Fruit fly (Drosophila melanogaster): ENCODE results near the gene b.
A peak's percentile ranks its signal among the peaks of the same experiment; 100 is the strongest.

The b gene

DNA sequence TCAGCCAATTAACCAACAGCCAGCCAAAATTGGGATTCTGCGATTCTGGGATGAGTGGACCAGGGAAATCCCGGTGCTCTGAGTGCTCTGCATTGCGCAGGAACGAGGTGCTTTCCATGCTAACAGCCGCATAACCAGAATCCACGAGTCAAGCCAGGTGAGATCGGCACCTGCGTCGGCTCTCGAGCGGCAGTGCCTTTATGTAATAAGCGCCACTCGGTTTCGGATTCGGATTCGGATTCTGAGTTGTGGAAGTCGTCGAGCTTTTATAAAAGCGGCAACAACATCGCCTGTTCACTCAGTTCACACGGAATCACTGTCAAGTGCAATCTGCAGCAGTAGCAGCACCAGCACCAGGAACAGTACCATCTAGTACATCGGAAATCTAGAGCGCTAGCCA lies at the start of gene b:
TSS of gene b (plus strand) at position 301 of the 400 bp plus-strand sequence.
- TF ChIP-seq CG14655 (GFP tag; optimal IDR thresholded peaks at IDR 0.05) (no peak), Ets98B (GFP tag; IDR thresholded peaks at IDR 0.05) (no peak), CG15710 (tag; optimal IDR thresholded peaks at IDR 0.05) (no peak), CG13204 (GFP tag; optimal IDR thresholded peaks at IDR 0.05) (no peak), CG8301 (tag; optimal IDR thresholded peaks at IDR 0.05) (no peak), Snoo (tag; optimal IDR thresholded peaks at IDR 0.05) (no peak), rn (GFP tag; IDR thresholded peaks at IDR 0.05) (no peak), CG34367 (tag; optimal IDR thresholded peaks at IDR 0.05) (no peak), CG12605 (GFP tag; IDR thresholded peaks at IDR 0.05) (no peak), Pif1B (GFP tag; optimal IDR thresholded peaks at IDR 0.05) (no peak), fd96Ca (GFP tag; IDR thresholded peaks at IDR 0.05) (no peak)

DNA sequence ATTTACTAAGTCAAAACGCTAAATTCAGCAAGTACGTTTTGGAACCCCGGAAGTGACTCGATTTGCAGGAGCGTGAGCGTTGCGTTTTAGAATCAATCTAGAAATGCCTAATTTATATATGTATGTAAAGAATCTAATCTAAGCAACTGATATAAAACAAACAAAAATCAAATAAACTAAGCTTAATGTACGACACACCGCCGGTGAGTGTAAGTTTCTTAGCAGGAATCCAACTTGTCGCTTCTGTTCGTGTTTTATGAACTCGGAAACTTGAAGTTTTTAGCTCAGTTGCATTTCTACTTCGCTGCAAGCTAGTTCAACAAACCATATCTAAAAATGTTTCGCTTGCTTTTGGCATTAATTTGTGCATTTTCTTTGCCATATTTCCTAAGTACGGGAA lies 47.4 kb upstream of the b start, which contains the start of gene CG43376:
TSS of gene CG43376 (plus strand) at position 301 of the 400 bp plus-strand sequence.
- TF ChIP-seq gl (tag; optimal IDR thresholded peaks at IDR 0.05): no peak
- no peak for TF ChIP-seq CG10348 (GFP tag; IDR thresholded peaks at IDR 0.05)
- TF ChIP-seq EcR (GFP tag; optimal IDR thresholded peaks at IDR 0.05): no peak
- TF ChIP-seq Ets98B (GFP tag; IDR thresholded peaks at IDR 0.05): no peak
- TF ChIP-seq fd96Ca (GFP tag; IDR thresholded peaks at IDR 0.05): no peak
- no peak for TF ChIP-seq Snoo (tag; optimal IDR thresholded peaks at IDR 0.05)
- no peak for TF ChIP-seq D1 (tag; optimal IDR thresholded peaks at IDR 0.05)
- no peak for TF ChIP-seq CG9948 (tag; optimal IDR thresholded peaks at IDR 0.05)

DNA sequence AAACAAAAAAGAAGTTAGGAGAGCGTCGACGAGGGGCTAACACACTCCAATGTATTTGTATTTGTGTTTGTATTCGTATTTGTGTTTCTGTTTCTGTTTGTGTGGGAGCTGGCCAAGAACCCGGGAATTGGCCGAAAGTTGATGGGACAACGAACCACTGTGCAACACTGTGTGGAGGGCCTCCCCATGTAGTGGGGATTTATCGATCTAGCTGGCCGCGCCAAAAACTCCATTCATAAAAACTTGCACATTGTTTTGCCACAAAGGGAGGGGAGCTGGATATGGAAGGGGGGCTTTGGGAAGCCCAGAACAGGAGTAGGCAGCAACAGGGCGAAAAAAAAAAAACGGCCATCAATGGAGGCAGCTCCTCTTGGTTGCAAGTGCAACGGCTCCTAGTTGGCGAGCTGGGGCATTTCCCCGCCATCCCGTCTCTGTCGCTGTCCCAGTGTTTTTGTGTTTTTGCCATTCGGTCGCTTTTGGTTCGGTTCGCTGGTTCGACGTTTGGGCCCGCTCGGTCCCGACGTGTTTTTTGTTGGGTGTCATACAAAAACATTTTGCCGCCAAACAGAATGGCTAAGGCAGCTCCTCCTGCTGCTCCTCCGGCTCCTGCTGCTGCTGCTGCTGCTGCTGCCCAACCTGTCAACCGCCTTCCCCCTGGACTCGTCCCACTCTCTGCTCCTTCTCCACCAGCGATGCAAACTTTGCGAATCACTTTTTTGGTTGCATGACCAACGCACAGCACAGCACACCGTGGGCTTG lies 43.9 kb upstream of the b start:
- TF ChIP-seq Snoo (tag; optimal IDR thresholded peaks at IDR 0.05): no peak
- TF ChIP-seq CG13204 (GFP tag; optimal IDR thresholded peaks at IDR 0.05): peak; percentile 66
- no peak for TF ChIP-seq Pif1A (GFP tag; optimal IDR thresholded peaks at IDR 0.05)
- TF ChIP-seq CG12605 (GFP tag; IDR thresholded peaks at IDR 0.05): no peak
- no peak for TF ChIP-seq CG17806 (tag; optimal IDR thresholded peaks at IDR 0.05)
- no peak for TF ChIP-seq Pif1B (GFP tag; optimal IDR thresholded peaks at IDR 0.05)
- TF ChIP-seq CG10348 (GFP tag; IDR thresholded peaks at IDR 0.05): no peak
- 0 out of 3 replicates have a peak, but pooled peaks have one; percentile 42 for TF ChIP-seq CG4496 (GFP tag; IDR thresholded peaks at IDR 0.05)
- peak; percentile 85 for TF ChIP-seq EcR (GFP tag; optimal IDR thresholded peaks at IDR 0.05)
- no peak for TF ChIP-seq CG34367 (tag; optimal IDR thresholded peaks at IDR 0.05)

DNA sequence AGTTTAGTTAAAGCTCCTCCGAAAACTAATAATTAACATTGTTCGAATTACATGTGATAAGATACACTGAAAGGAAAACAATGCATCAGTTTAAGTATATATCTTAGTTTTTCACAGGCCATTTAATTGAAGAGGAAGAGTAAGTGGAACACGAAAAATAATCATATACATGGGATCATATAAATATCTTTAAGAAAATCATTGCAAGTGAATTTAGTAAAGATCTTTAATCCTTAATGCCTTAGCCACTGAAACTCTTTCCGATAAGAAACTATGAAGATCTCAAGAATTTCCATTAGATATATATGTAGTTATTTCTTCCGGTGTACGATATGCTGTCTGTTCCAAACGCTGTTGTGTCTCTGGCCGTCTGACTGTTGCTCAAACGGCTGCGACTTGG lies 42.4 kb upstream of the b start:
- TF ChIP-seq CG13204 (GFP tag; optimal IDR thresholded peaks at IDR 0.05) (no peak), D1 (tag; optimal IDR thresholded peaks at IDR 0.05) (no peak), rn (GFP tag; IDR thresholded peaks at IDR 0.05) (peak; percentile 48; the same call in 1 of the 2 replicates), EcR (GFP tag; optimal IDR thresholded peaks at IDR 0.05) (no peak), CG10348 (GFP tag; IDR thresholded peaks at IDR 0.05) (no peak), CG14655 (GFP tag; optimal IDR thresholded peaks at IDR 0.05) (peak; percentile 67), CG8301 (tag; optimal IDR thresholded peaks at IDR 0.05) (peak; percentile 48), Pif1A (GFP tag; optimal IDR thresholded peaks at IDR 0.05) (peak; percentile 48), fd96Ca (GFP tag; IDR thresholded peaks at IDR 0.05) (no peak), CG9948 (tag; optimal IDR thresholded peaks at IDR 0.05) (peak; percentile 37), CG15710 (tag; optimal IDR thresholded peaks at IDR 0.05) (no peak), CG8159 (tag; optimal IDR thresholded peaks at IDR 0.05) (peak; percentile 1), gl (tag; optimal IDR thresholded peaks at IDR 0.05) (no peak), Ets98B (GFP tag; IDR thresholded peaks at IDR 0.05) (peak; percentile 68), CG32121 (GFP tag; IDR thresholded peaks at IDR 0.05) (peak; percentile 68), CG4496 (GFP tag; IDR thresholded peaks at IDR 0.05) (peak; percentile 65; the same call in 2 of the 3 replicates), Snoo (tag; optimal IDR thresholded peaks at IDR 0.05) (no peak), CG34367 (tag; optimal IDR thresholded peaks at IDR 0.05) (no peak), Pif1B (GFP tag; optimal IDR thresholded peaks at IDR 0.05) (peak; percentile 23), CG17806 (tag; optimal IDR thresholded peaks at IDR 0.05) (no peak), CG12605 (GFP tag; IDR thresholded peaks at IDR 0.05) (peak; percentile 27; the same call in 1 of the 2 replicates)

DNA sequence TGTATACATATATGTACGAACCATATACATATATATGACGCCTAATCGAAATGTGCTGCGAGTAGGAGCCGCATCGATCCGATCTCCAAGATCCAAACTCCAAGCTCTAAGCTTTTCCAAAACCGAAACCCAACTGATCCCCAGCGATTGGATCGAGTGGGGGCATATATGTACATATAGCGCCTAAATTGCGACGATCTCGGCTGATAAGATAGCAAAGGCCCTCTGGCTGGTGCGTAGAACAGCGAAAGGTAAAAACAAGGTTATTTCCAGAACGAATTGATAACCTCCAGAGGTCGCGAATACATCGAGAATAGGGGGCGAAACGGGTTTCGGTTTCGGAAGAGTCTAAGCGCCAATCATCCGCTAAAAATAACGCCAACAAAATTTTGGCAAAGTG lies 41.9 kb upstream of the b start:
- no peak for TF ChIP-seq CG10348 (GFP tag; IDR thresholded peaks at IDR 0.05)

DNA sequence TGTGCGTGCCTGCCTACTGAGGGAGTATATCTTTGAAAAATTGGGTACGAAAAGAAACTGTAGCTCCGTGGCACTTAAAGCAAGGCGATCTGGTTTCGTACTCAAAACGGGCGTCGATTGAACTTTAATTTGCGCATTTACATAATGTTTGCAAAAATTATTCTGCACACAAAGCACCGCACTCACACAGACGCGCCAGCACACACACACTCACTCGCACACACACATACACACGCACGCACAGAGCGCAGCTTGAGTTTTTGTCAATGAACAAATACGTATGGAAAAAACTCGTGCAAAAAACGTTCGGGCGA lies 41.3 kb upstream of the b start:
- TF ChIP-seq fd96Ca (GFP tag; IDR thresholded peaks at IDR 0.05): 0 out of 3 replicates have a peak, but pooled peaks have one; percentile 27
- TF ChIP-seq EcR (GFP tag; optimal IDR thresholded peaks at IDR 0.05): peak; percentile 38
- peak; percentile 52 for TF ChIP-seq Ets98B (GFP tag; IDR thresholded peaks at IDR 0.05)
- TF ChIP-seq Snoo (tag; optimal IDR thresholded peaks at IDR 0.05): no peak
- TF ChIP-seq CG8301 (tag; optimal IDR thresholded peaks at IDR 0.05): no peak
- TF ChIP-seq CG12605 (GFP tag; IDR thresholded peaks at IDR 0.05): peak; percentile 54; the same call in 1 of the 2 replicates
- no peak for TF ChIP-seq CG34367 (tag; optimal IDR thresholded peaks at IDR 0.05)

All from whole organism, pupa.